Worm (Caenorhabditis elegans) whole organism, L1 larva: ENCODE data around the gene ipp-5.

Source experiments
- F16B12.6 ChIP-seq: fragments of 150-350 bp; optimal IDR thresholded peaks from 2 replicates; lab custom pipeline; 2014; ENCODE audit warnings: missing biosample characterization, missing genetic modification characterization
- ama-1 ChIP-seq: fragments of 150-350 bp; optimal IDR thresholded peaks from 2 replicates; lab custom pipeline; 2014
- ceh-82 ChIP-seq, 3 experiments: fragments of 150-350 bp in 1 of 3; sonication (generic microtip) in 2 of 3; optimal IDR thresholded peaks; 2 replicates each; lab custom pipeline; 2014 to 2017; ENCODE audit warnings: missing biosample characterization in 3 of 3, missing genetic modification characterization in 3 of 3
- grh-1 ChIP-seq: fragments of 200-800 bp; sonication (Bioruptor generic); IDR thresholded peaks from 2 replicates; pipeline ENCODE4 v1.3.6; 2022; ENCODE audit warnings: missing genetic modification reagents, missing genetic modification characterization, missing compliant biosample characterization
- lir-3 ChIP-seq: sonication (generic microtip); optimal IDR thresholded peaks from 2 replicates; lab custom pipeline; 2016; ENCODE audit warnings: mild to moderate bottlenecking, missing genetic modification characterization, moderate library complexity, missing compliant biosample characterization; ENCODE audit not compliant: poor library complexity
- mdl-1 ChIP-seq, 2 experiments: fragments of 150-350 bp; optimal IDR thresholded peaks; 2 replicates each; lab custom pipeline; 2014 to 2017; ENCODE audit warnings: missing biosample characterization in 2 of 2, missing genetic modification characterization in 2 of 2, inconsistent platforms in 1 of 2
- mep-1 ChIP-seq: fragments of 150-350 bp; optimal IDR thresholded peaks from 2 replicates; lab custom pipeline; 2014; ENCODE audit warnings: missing biosample characterization, missing genetic modification characterization
- nhr-12 ChIP-seq: sonication (generic microtip); optimal IDR thresholded peaks from 2 replicates; lab custom pipeline; 2017; ENCODE audit warnings: missing biosample characterization, missing genetic modification characterization
- snu-23 ChIP-seq: sonication (generic microtip); optimal IDR thresholded peaks from 2 replicates; lab custom pipeline; 2016; ENCODE audit warnings: missing genetic modification characterization, missing compliant biosample characterization
- sox-4 ChIP-seq: sonication (generic microtip); optimal IDR thresholded peaks from 2 replicates; lab custom pipeline; 2016; ENCODE audit warnings: missing genetic modification characterization, missing compliant biosample characterization
- sptf-1 ChIP-seq: fragments of 150-350 bp; optimal IDR thresholded peaks from 2 replicates; lab custom pipeline; 2014; ENCODE audit warnings: missing biosample characterization, missing genetic modification characterization

DNA sequence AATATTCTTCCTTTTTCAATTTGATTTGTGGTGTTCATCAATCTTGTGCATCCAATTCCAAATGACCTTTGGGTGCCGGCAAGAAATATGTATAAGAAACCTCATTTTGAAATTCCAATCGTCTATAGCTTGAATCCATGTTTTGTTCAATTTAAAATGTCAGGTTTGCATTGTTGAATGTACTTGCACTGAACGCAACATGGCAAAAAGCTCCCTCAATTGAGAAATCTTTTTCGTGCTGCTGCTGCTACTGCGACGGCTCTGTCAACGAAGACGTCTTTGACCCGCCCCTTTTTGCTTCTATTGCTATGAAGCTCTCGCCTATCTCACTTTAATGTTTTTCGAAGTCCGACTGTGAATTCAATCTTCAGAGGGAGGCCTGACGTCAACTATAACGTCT lies 43.9 kb downstream of the ipp-5 start, which contains the start of gene lgc-58:
- TF ChIP-seq nhr-12 (no peak), snu-23 (GFP tag; lab: Kevin White, UChicago) (no peak), sptf-1 (no peak), mdl-1 (tag; optimal IDR thresholded peaks at IDR 0.05; lab: Kevin White, UChicago) (no peak), F16B12.6 (tag; lab: Kevin White, UChicago) (no peak), lir-3 (no peak), grh-1 (GFP tag; lab: Robert Waterston, UW) (no peak), sox-4 (tag; lab: Kevin White, UChicago) (no peak), ceh-82 (tag; optimal IDR thresholded peaks at IDR 0.05; lab: Kevin White, UChicago) (no peak), mep-1 (tag; lab: Kevin White, UChicago) (no peak), ama-1 (no peak)
